Worm (Caenorhabditis elegans) whole organism, L1 larva: Measurements from ENCODE around the gene clec-8.

Experiments
- F16B12.6 ChIP-seq: fragments of 150-350 bp; optimal IDR thresholded peaks from 2 replicates; lab custom pipeline; 2014; ENCODE audit warnings: missing biosample characterization, missing genetic modification characterization
- egl-27 ChIP-seq, 2 experiments: fragments of 150-350 bp in 1 of 2; sonication (generic microtip); optimal IDR thresholded peaks; 3 replicates each; lab custom pipeline; 2017 to 2018; ENCODE audit warnings: missing biosample characterization in 2 of 2, missing genetic modification characterization in 2 of 2, missing genetic modification reagents in 2 of 2
- unc-62 ChIP-seq: fragments of 150-350 bp; optimal IDR thresholded peaks from 2 replicates; lab custom pipeline; 2014; ENCODE audit warnings: missing biosample characterization, missing genetic modification reagents, missing genetic modification characterization

ce11 chrII:12530958-12531357 lies 46.9 kb downstream of the clec-8 start, which contains the start of gene srx-120:
- TF ChIP-seq unc-62 (no peak), F16B12.6 (no peak), egl-27 (tag; optimal IDR thresholded peaks at IDR 0.05; lab: Kevin White, UChicago) (no peak)
